Worm (Caenorhabditis elegans) whole organism, L1 larva: ENCODE results near the gene Y53F4B.14.

ENCODE experiments used
- aly-2 ChIP-seq: fragments of 150-350 bp; optimal IDR thresholded peaks from 2 replicates; lab custom pipeline; 2014; ENCODE audit warnings: missing biosample characterization, missing genetic modification characterization
- fkh-8 ChIP-seq: sonication (generic microtip); optimal IDR thresholded peaks from 2 replicates; lab custom pipeline; 2016; ENCODE audit warnings: mild to moderate bottlenecking, missing genetic modification characterization, missing compliant biosample characterization
- fos-1 ChIP-seq: fragments of 150-350 bp; optimal IDR thresholded peaks from 2 replicates; lab custom pipeline; 2014; ENCODE audit warnings: missing biosample characterization, missing genetic modification characterization
- jun-1 ChIP-seq: fragments of 150-350 bp; optimal IDR thresholded peaks from 2 replicates; lab custom pipeline; 2014; ENCODE audit warnings: missing biosample characterization, missing genetic modification reagents, missing genetic modification characterization
- lsy-2 ChIP-seq, 2 experiments: fragments of 150-350 bp; optimal IDR thresholded peaks; 2 replicates each; lab custom pipeline; 2014; ENCODE audit warnings: missing biosample characterization in 2 of 2, missing genetic modification characterization in 2 of 2
- mep-1 ChIP-seq: fragments of 150-350 bp; optimal IDR thresholded peaks from 2 replicates; lab custom pipeline; 2014; ENCODE audit warnings: missing biosample characterization, missing genetic modification characterization
- nhr-237 ChIP-seq: fragments of 150-350 bp; optimal IDR thresholded peaks from 2 replicates; lab custom pipeline; 2014; ENCODE audit warnings: missing biosample characterization, missing genetic modification characterization
- pqm-1 ChIP-seq: sonication (generic microtip); optimal IDR thresholded peaks from 3 replicates; lab custom pipeline; 2017; ENCODE audit warnings: missing biosample characterization, missing genetic modification characterization
- snpc-4 ChIP-seq: fragments of 150-350 bp; optimal IDR thresholded peaks from 2 replicates; lab custom pipeline; 2014; ENCODE audit warnings: missing biosample characterization, missing genetic modification characterization
- ztf-4 ChIP-seq: fragments of 150-350 bp; optimal IDR thresholded peaks from 2 replicates; lab custom pipeline; 2014; ENCODE audit warnings: missing biosample characterization, missing genetic modification characterization

DNA sequence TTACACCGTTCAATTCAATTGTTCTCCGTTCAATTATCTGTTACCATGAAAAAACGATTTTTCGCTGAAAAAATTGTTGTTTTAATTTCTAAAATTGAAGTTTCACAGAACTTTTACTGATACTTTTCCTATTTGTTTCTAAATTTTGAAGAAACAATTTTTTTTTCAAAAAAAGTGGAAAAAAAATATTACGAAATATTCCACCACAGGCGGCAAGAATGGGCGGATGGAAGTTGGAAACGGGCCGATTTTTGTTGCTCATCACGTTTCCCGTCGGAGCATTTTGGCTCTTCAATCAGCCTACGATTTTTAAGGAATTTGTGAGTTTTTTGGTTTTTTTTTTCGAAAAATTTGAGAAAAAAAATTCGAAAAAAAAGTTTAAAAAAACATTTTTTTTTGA, at the start of gene Y53F4B.14:
- TF ChIP-seq nhr-237 (tag; lab: Kevin White, UChicago) (no peak), snpc-4 (tag; lab: Kevin White, UChicago) (no peak), fos-1 (no peak), mep-1 (no peak), ztf-4 (tag; lab: Kevin White, UChicago) (no peak), jun-1 (no peak), lsy-2 (tag; optimal IDR thresholded peaks at IDR 0.05; lab: Kevin White, UChicago) (peak in 1 of 2 experiments; percentile 7), aly-2 (tag; lab: Kevin White, UChicago) (no peak), pqm-1 (no peak), fkh-8 (tag; lab: Kevin White, UChicago) (no peak)
